Worm (Caenorhabditis elegans) whole organism, mixed stage, embryonic: Measurements from ENCODE around the gene nkcc-1.

Experiments
- bed-3 ChIP-seq: fragments of 200-800 bp; sonication (Bioruptor generic); optimal IDR thresholded peaks from 3 replicates; lab custom pipeline; 2018; ENCODE audit warnings: mild to moderate bottlenecking, missing genetic modification characterization, moderate library complexity, missing compliant biosample characterization
- blmp-1 ChIP-seq: fragments of 150-350 bp; optimal IDR thresholded peaks from 2 replicates; lab custom pipeline; 2014; ENCODE audit warnings: missing biosample characterization, missing genetic modification characterization
- ceh-39 ChIP-seq: fragments of 150-350 bp; optimal IDR thresholded peaks from 2 replicates; lab custom pipeline; 2014; ENCODE audit warnings: missing biosample characterization, missing genetic modification characterization
- ceh-43 ChIP-seq: fragments of 200-800 bp; sonication (Bioruptor generic); optimal IDR thresholded peaks from 2 replicates; lab custom pipeline; 2018; ENCODE audit warnings: mild to moderate bottlenecking, missing genetic modification characterization, moderate library complexity, missing compliant biosample characterization
- ceh-83 ChIP-seq: fragments of 200-800 bp; sonication (Bioruptor generic); optimal IDR thresholded peaks from 2 replicates; lab custom pipeline; 2018; ENCODE audit warnings: mild to moderate bottlenecking, missing genetic modification characterization, missing compliant biosample characterization
- ces-1 ChIP-seq: fragments of 150-350 bp; optimal IDR thresholded peaks from 2 replicates; lab custom pipeline; 2014; ENCODE audit warnings: missing biosample characterization, missing genetic modification reagents, missing genetic modification characterization
- cnd-1 ChIP-seq: fragments of 200-800 bp; sonication (Bioruptor generic); optimal IDR thresholded peaks from 2 replicates; lab custom pipeline; 2018; ENCODE audit warnings: mild to moderate bottlenecking, missing genetic modification characterization, missing compliant biosample characterization
- drap-1 ChIP-seq: fragments of 200-800 bp; sonication (Bioruptor generic); optimal IDR thresholded peaks from 3 replicates; lab custom pipeline; 2018; ENCODE audit warnings: mild to moderate bottlenecking, missing genetic modification characterization, missing compliant biosample characterization
- elt-1 ChIP-seq: sonication (generic microtip); optimal IDR thresholded peaks from 2 replicates; lab custom pipeline; 2017; ENCODE audit warnings: missing genetic modification characterization, mild to moderate bottlenecking, missing compliant biosample characterization, antibody characterized with exemption, moderate library complexity, borderline replicate concordance; ENCODE audit not compliant: insufficient read depth
- elt-3 ChIP-seq: fragments of 150-350 bp; optimal IDR thresholded peaks from 2 replicates; lab custom pipeline; 2014; ENCODE audit warnings: missing biosample characterization, missing genetic modification characterization
- flh-1 ChIP-seq: fragments of 200-800 bp; sonication (Bioruptor generic); optimal IDR thresholded peaks from 2 replicates; lab custom pipeline; 2018; ENCODE audit warnings: mild to moderate bottlenecking, missing genetic modification characterization, moderate library complexity, missing compliant biosample characterization
- ham-2 ChIP-seq: fragments of 200-800 bp; sonication (Bioruptor generic); optimal IDR thresholded peaks from 2 replicates; lab custom pipeline; 2018; ENCODE audit warnings: mild to moderate bottlenecking, missing genetic modification characterization, missing compliant biosample characterization
- hlh-1 ChIP-seq: fragments of 150-350 bp; optimal IDR thresholded peaks from 2 replicates; lab custom pipeline; 2014; ENCODE audit warnings: missing biosample characterization, missing genetic modification reagents, missing genetic modification characterization
- lin-13 ChIP-seq: fragments of 150-350 bp; optimal IDR thresholded peaks from 2 replicates; lab custom pipeline; 2014; ENCODE audit warnings: missing biosample characterization, missing genetic modification characterization
- lin-32 ChIP-seq: fragments of 200-800 bp; sonication (Bioruptor generic); optimal IDR thresholded peaks from 2 replicates; lab custom pipeline; 2018; ENCODE audit warnings: mild to moderate bottlenecking, missing genetic modification characterization, missing compliant biosample characterization
- lsy-2 ChIP-seq: fragments of 150-350 bp; optimal IDR thresholded peaks from 2 replicates; lab custom pipeline; 2014; ENCODE audit warnings: missing biosample characterization, missing genetic modification characterization
- mab-5 ChIP-seq: fragments of 150-350 bp; optimal IDR thresholded peaks from 2 replicates; lab custom pipeline; 2014; ENCODE audit warnings: missing biosample characterization, missing genetic modification characterization
- mep-1 ChIP-seq: fragments of 150-350 bp; optimal IDR thresholded peaks from 2 replicates; lab custom pipeline; 2017; ENCODE audit warnings: missing biosample characterization, missing genetic modification reagents, missing genetic modification characterization, inconsistent platforms
- mls-2 ChIP-seq: sonication (generic microtip); optimal IDR thresholded peaks from 2 replicates; lab custom pipeline; 2016; ENCODE audit warnings: mild to moderate bottlenecking, missing genetic modification characterization, moderate library complexity, missing compliant biosample characterization
- nhr-12 ChIP-seq: fragments of 150-350 bp; optimal IDR thresholded peaks from 2 replicates; lab custom pipeline; 2014; ENCODE audit warnings: missing biosample characterization, missing genetic modification characterization
- nhr-2 ChIP-seq: fragments of 150-350 bp; optimal IDR thresholded peaks from 2 replicates; lab custom pipeline; 2014; ENCODE audit warnings: missing biosample characterization, missing genetic modification characterization
- nhr-237 ChIP-seq: fragments of 150-350 bp; optimal IDR thresholded peaks from 2 replicates; lab custom pipeline; 2014; ENCODE audit warnings: missing biosample characterization, missing genetic modification characterization
- nhr-28 ChIP-seq: fragments of 150-350 bp; optimal IDR thresholded peaks from 2 replicates; lab custom pipeline; 2014; ENCODE audit warnings: missing biosample characterization, missing genetic modification characterization
- pha-4 ChIP-seq: fragments of 150-350 bp; optimal IDR thresholded peaks from 2 replicates; lab custom pipeline; 2018; ENCODE audit warnings: missing biosample characterization, missing genetic modification reagents, missing genetic modification characterization
- snpc-4 ChIP-seq: fragments of 150-350 bp; optimal IDR thresholded peaks from 2 replicates; lab custom pipeline; 2014; ENCODE audit warnings: missing biosample characterization, missing genetic modification characterization
- sptf-1 ChIP-seq: sonication (generic microtip); optimal IDR thresholded peaks from 2 replicates; lab custom pipeline; 2017; ENCODE audit warnings: mild to moderate bottlenecking, missing genetic modification characterization, moderate library complexity, missing compliant biosample characterization
- tbx-8 ChIP-seq: fragments of 200-800 bp; sonication (Bioruptor generic); optimal IDR thresholded peaks from 2 replicates; lab custom pipeline; 2018; ENCODE audit warnings: mild to moderate bottlenecking, missing genetic modification characterization, moderate library complexity, missing compliant biosample characterization
- unc-120 ChIP-seq: sonication (generic microtip); optimal IDR thresholded peaks from 2 replicates; lab custom pipeline; 2017; ENCODE audit warnings: missing genetic modification characterization, missing compliant biosample characterization; ENCODE audit not compliant: poor library complexity, severe bottlenecking
- unc-39 ChIP-seq: fragments of 150-350 bp; optimal IDR thresholded peaks from 2 replicates; lab custom pipeline; 2014; ENCODE audit warnings: missing biosample characterization, missing genetic modification characterization
- unc-62 ChIP-seq: fragments of 150-350 bp; optimal IDR thresholded peaks from 2 replicates; lab custom pipeline; 2014; ENCODE audit warnings: missing biosample characterization, missing genetic modification reagents, missing genetic modification characterization
- zip-8 ChIP-seq: fragments of 150-350 bp; optimal IDR thresholded peaks from 2 replicates; lab custom pipeline; 2014; ENCODE audit warnings: missing biosample characterization, missing genetic modification characterization
- ztf-11 ChIP-seq: fragments of 150-350 bp; optimal IDR thresholded peaks from 2 replicates; lab custom pipeline; 2014; ENCODE audit warnings: missing biosample characterization, missing genetic modification characterization

nkcc-1 gene

DNA sequence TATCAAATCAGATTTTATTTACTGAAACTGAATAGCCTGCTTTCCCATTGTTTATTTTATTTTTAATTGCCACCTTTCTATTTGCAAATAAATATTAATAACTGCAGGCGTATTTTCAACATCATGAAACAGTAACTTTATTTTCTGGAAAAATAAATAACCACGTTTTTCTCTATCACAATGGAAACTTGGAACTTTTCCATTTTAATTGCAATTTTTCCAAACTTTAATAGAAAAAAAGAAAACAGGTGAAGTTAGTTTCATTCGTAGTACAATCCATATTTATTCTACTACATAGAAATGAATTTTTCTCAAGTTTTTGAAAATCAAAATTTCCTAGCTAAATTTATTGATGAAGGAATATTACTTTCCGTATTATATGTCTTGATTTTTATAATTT is 5.2 kb upstream of the nkcc-1 start, which contains the start of gene srz-42:
Gene srz-42, plus strand, starts transcription at position 301 of the 400 bp plus-strand sequence.
- no peak for TF ChIP-seq lin-32 (GFP tag; lab: Kevin White, UChicago)
- no peak for TF ChIP-seq pha-4 (tag; lab: Kevin White, UChicago)
- TF ChIP-seq nhr-2, result no peak
- no peak for TF ChIP-seq ceh-43 (GFP tag; lab: Kevin White, UChicago)
- no peak for TF ChIP-seq ham-2 (GFP tag; lab: Kevin White, UChicago)
- TF ChIP-seq unc-39, result no peak
- TF ChIP-seq elt-3 (tag; lab: Kevin White, UChicago), result no peak
- TF ChIP-seq zip-8 (tag; lab: Kevin White, UChicago), result no peak
- no peak for TF ChIP-seq unc-120
- no peak for TF ChIP-seq tbx-8
- TF ChIP-seq cnd-1 (tag; lab: Kevin White, UChicago), result no peak
- no peak for TF ChIP-seq nhr-28 (tag; lab: Kevin White, UChicago)
- no peak for TF ChIP-seq mab-5 (tag; lab: Kevin White, UChicago)
- TF ChIP-seq elt-1 (tag; lab: Kevin White, UChicago), result no peak
- TF ChIP-seq ceh-39, result no peak
- no peak for TF ChIP-seq lsy-2 (tag; lab: Kevin White, UChicago)

DNA sequence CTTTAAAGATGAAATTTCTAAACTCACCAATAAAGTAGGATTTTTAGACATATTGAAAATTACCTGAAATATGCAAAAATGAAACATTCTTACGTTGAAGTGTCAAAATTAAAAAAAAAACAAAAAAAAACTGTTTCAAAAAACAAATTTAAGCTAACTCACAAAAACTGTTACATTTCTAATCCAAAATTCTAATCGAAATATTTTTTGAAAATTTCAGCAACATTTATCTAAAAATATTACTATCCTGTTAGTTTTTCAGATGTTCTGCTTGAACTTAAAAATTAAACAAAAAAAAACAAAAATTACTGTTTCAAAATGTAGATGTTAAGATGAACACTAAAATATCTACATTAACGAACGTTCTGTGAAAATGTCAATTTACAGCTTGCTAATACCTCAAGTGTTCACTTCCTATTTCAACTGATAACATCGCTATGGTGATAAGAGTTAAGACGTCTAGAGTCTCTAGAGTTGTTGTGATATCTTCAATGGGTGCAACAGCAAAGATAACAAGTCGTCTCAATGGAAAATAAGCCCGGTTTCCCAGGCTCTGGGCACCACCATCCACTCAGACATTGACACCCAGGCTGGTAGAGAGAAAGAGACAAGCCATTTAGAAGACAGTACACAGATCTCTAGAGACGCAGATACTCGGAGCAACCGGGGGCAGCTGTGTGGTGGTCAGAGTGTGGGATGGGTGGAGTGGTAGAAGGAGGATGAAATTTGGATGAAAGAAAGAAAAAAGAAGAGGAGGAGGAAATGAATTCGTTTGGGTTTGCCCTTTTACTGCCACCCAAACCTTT is 4.2 kb upstream of the nkcc-1 start, which contains the start of gene H12I19.115:
Gene H12I19.115, minus strand, starts transcription at position 51 of the 806 bp plus-strand sequence.
- peak; percentile 57 for TF ChIP-seq ces-1 (GFP tag; lab: Kevin White, UChicago)
- TF ChIP-seq zip-8 (tag; lab: Kevin White, UChicago), result no peak
- peak; percentile 16 for TF ChIP-seq ceh-83 (GFP tag; lab: Kevin White, UChicago)
- peak; percentile 28 for TF ChIP-seq lin-32 (GFP tag; lab: Kevin White, UChicago)
- TF ChIP-seq hlh-1 (tag; lab: Kevin White, UChicago), result peak; percentile 94
- peak; percentile 13 for TF ChIP-seq unc-62 (GFP tag; lab: Kevin White, UChicago)
- TF ChIP-seq, all 35 proteins: peak for 5

DNA sequence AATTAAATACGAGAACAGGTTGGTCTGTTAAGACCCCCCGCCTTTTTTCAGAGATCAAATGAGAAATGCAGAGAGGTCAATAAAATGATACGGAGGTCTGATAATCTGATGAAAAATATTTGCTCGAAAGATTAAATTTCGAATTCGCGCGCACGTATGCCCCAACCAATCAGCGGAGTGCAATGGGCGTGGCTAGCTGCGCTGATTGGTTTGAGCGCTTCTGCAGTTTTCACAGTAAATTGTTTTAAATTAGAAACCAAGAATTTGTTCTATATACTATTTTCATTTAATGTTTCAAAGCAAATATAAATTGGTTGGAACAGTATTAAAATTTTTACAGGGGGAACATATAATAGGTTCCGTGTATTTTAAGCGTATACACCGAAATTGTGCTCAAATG is 4.5 kb downstream of the nkcc-1 start:
- peak; percentile 47 for TF ChIP-seq pha-4 (tag; lab: Kevin White, UChicago)
- TF ChIP-seq nhr-2, result no peak

DNA sequence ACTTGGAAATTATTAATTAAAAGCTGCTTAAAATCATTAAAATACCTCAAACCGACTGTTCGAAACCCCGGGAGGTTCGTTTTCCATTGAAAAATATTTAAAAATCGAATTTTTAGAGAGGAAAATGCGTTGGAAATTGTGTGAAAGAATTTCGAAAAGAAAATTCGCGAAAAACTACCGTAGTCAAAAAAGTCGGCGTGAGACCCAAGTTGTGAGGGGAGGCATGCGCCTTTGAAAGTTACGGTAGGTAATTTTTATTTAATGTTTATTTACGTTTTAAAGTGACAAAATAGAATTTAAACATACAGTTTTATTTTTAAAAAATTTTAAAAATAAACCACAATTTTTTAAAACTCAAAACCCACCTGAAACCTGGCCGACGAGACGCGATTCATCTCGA is 8.3 kb downstream of the nkcc-1 start:
- TF ChIP-seq hlh-1 (tag; lab: Kevin White, UChicago) (no peak), unc-120 (no peak), mep-1 (tag; lab: Kevin White, UChicago) (no peak), ces-1 (GFP tag; lab: Kevin White, UChicago) (no peak), unc-62 (GFP tag; lab: Kevin White, UChicago) (no peak), elt-3 (tag; lab: Kevin White, UChicago) (no peak), elt-1 (tag; lab: Kevin White, UChicago) (no peak), pha-4 (tag; lab: Kevin White, UChicago) (no peak), bed-3 (GFP tag; lab: Kevin White, UChicago) (no peak), zip-8 (tag; lab: Kevin White, UChicago) (no peak), nhr-12 (tag; lab: Kevin White, UChicago) (no peak), blmp-1 (tag; lab: Kevin White, UChicago) (no peak), ceh-43 (GFP tag; lab: Kevin White, UChicago) (no peak), mab-5 (tag; lab: Kevin White, UChicago) (no peak), ceh-39 (no peak), ham-2 (GFP tag; lab: Kevin White, UChicago) (no peak), nhr-237 (no peak), ztf-11 (no peak), nhr-28 (tag; lab: Kevin White, UChicago) (no peak), drap-1 (GFP tag; lab: Kevin White, UChicago) (no peak)
- TF ChIP-seq, all 35 proteins: peak for 0

DNA sequence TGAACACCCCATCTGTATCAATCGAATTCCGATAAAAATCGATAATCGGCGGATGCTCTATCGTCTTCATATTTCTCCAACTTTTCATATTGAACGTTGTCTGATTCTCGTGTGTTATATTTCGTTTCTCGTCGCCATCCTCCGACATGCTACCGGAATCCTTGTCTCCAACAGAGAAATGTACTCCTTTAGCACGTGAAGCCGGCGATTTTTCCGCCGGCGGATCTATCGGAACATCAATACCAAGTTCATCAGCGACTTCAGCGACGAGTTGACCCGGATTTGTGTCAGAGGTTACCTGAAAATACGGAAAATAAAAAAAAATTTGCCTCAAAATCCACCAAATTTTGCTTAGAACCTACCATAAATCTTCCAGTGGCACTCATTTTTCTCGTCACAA is 8.8 kb downstream of the nkcc-1 start:
- no peak for TF ChIP-seq nhr-2
- no peak for TF ChIP-seq drap-1 (GFP tag; lab: Kevin White, UChicago)
- TF ChIP-seq hlh-1 (tag; lab: Kevin White, UChicago), result no peak
- no peak for TF ChIP-seq lin-13
- no peak for TF ChIP-seq snpc-4 (tag; lab: Kevin White, UChicago)
- no peak for TF ChIP-seq zip-8 (tag; lab: Kevin White, UChicago)
- TF ChIP-seq lin-32 (GFP tag; lab: Kevin White, UChicago), result no peak
- TF ChIP-seq mls-2, result no peak
- no peak for TF ChIP-seq cnd-1 (tag; lab: Kevin White, UChicago)
- TF ChIP-seq sptf-1, result no peak
- no peak for TF ChIP-seq ceh-43 (GFP tag; lab: Kevin White, UChicago)
- no peak for TF ChIP-seq nhr-12 (tag; lab: Kevin White, UChicago)
- TF ChIP-seq ztf-11, result no peak
- no peak for TF ChIP-seq pha-4 (tag; lab: Kevin White, UChicago)
- no peak for TF ChIP-seq mep-1 (tag; lab: Kevin White, UChicago)
- TF ChIP-seq nhr-28 (tag; lab: Kevin White, UChicago), result no peak
- no peak for TF ChIP-seq ceh-83 (GFP tag; lab: Kevin White, UChicago)
- TF ChIP-seq lsy-2 (tag; lab: Kevin White, UChicago), result no peak
- no peak for TF ChIP-seq ham-2 (GFP tag; lab: Kevin White, UChicago)
- no peak for TF ChIP-seq flh-1 (GFP tag; lab: Kevin White, UChicago)
